Fruit fly (Drosophila melanogaster): ENCODE measurements around the gene CG18294.

CG18294 gene

DNA sequence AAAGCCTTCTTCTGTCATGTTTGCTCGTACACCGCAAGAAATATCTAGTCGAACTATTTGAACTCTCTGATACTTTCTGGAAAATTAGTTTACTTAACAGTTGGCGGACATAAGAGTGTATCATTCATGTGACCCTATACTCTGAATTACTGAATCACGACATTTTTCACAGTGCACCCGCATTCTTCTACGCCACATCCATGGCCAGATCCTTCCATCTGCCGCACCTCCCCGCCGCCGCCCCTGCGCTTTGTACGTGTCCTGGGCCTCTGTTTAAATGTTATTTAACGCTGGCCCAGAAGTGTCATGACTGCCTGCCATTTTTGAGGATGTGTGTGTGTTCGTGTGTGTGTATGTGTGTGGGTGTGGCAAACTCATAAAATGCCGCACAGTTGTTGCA lies 37.3 kb upstream of the CG18294 start:
- TF ChIP-seq esg (GFP tag; conservative IDR thresholded peaks at IDR 0.05) (no peak), peb (GFP tag; IDR thresholded peaks at IDR 0.05) (no peak), gsb (GFP tag; IDR thresholded peaks at IDR 0.05) (0 out of 2 replicates have a peak, but pooled peaks have one; percentile 11), Ets65A (GFP tag) (peak; percentile 64), Rfx (GFP tag; IDR thresholded peaks at IDR 0.05) (0 out of 2 replicates have a peak, but pooled peaks have one; percentile 32), Med (GFP tag) (peak; percentile 65), CG7839 (tag; optimal IDR thresholded peaks at IDR 0.05) (no peak), slbo (GFP tag; IDR thresholded peaks at IDR 0.05) (peak; percentile 26; the same call in 1 of the 2 replicates), ase (GFP tag; IDR thresholded peaks at IDR 0.05) (0 out of 3 replicates have a peak, but pooled peaks have one; percentile 10), CG9876 (GFP tag; optimal IDR thresholded peaks at IDR 0.05) (no peak), Mes4 (GFP tag; optimal IDR thresholded peaks at IDR 0.05) (no peak), Hr78 (GFP tag; optimal IDR thresholded peaks at IDR 0.05) (no peak), HLH4C (GFP tag; IDR thresholded peaks at IDR 0.05; ENCODE audit: partially characterized antibody) (no peak), CG18599 (GFP tag; optimal IDR thresholded peaks at IDR 0.05) (peak; percentile 16), dysf (GFP tag; IDR thresholded peaks at IDR 0.05) (0 out of 3 replicates have a peak, but pooled peaks have one; percentile 19), nau (GFP tag; optimal IDR thresholded peaks at IDR 0.05) (no peak), CG8290 (GFP tag; optimal IDR thresholded peaks at IDR 0.05) (no peak), CG8290 (tag; optimal IDR thresholded peaks at IDR 0.05) (peak in 1 of 2 experiments; percentile 37)

DNA sequence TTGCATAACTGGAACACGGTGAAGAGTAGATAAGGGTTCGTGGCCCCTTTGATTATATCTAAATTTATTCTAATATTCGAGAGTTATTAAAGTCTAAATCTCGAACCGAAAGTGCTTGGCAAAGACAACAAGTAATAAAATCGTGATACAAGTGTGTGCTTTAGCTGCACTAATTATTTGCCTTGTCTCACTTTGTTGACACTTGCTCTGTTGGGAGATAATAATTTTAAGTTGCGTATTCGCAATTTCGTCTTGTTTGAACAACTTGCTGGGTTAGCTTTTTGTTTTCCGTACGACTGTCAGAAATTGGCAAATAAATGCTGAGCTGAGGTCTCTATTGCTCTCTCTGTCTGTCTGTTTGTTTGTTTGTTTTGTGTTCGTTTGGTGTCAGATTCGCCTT lies 29.3 kb upstream of the CG18294 start:
- TF ChIP-seq caup (GFP tag; optimal IDR thresholded peaks at IDR 0.05; ENCODE audit: severe bottlenecking) (peak; percentile 12), E2f1 (GFP tag; IDR thresholded peaks at IDR 0.05) (no peak), CG3407 (GFP tag; optimal IDR thresholded peaks at IDR 0.05) (no peak), CG12071 (GFP tag; optimal IDR thresholded peaks at IDR 0.05) (peak; percentile 45), CG1233 (GFP tag; optimal IDR thresholded peaks at IDR 0.05) (no peak), CG18599 (GFP tag; optimal IDR thresholded peaks at IDR 0.05) (peak; percentile 64), CG11504 (tag; optimal IDR thresholded peaks at IDR 0.05) (no peak), CG3726 (GFP tag; IDR thresholded peaks at IDR 0.05) (no peak), HLH3B (GFP tag; IDR thresholded peaks at IDR 0.05) (no peak), Dip3 (GFP tag; optimal IDR thresholded peaks at IDR 0.05) (no peak), ATbp (GFP tag; optimal IDR thresholded peaks at IDR 0.05) (peak; percentile 3), ase (GFP tag; IDR thresholded peaks at IDR 0.05) (no peak), Atf6 (GFP tag; IDR thresholded peaks at IDR 0.05) (no peak), Fer1 (GFP tag; optimal IDR thresholded peaks at IDR 0.05) (peak; percentile 29), Ets65A (GFP tag) (no peak), Nf-YA (GFP tag; IDR thresholded peaks at IDR 0.05) (no peak), pho (GFP tag; optimal IDR thresholded peaks at IDR 0.05) (no peak), NfI (GFP tag; optimal IDR thresholded peaks at IDR 0.05) (no peak), Hmr (GFP tag; optimal IDR thresholded peaks at IDR 0.05) (peak; percentile 38), CG10209 (GFP tag; optimal IDR thresholded peaks at IDR 0.05) (peak; percentile 23), mirr (GFP tag; optimal IDR thresholded peaks at IDR 0.05) (no peak), Abd-B (GFP tag; optimal IDR thresholded peaks at IDR 0.05) (no peak), CG1832 (GFP tag; optimal IDR thresholded peaks at IDR 0.05) (no peak), Chrac-16 (GFP tag; optimal IDR thresholded peaks at IDR 0.05) (no peak), pnt (GFP tag; optimal IDR thresholded peaks at IDR 0.05) (no peak), CG30403 (GFP tag; optimal IDR thresholded peaks at IDR 0.05) (no peak), CG2678 (tag; optimal IDR thresholded peaks at IDR 0.05) (peak; percentile 38), Doc3 (GFP tag; IDR thresholded peaks at IDR 0.05; ENCODE audit: partially characterized antibody) (no peak), HmgZ (tag; optimal IDR thresholded peaks at IDR 0.05) (no peak), Med (GFP tag) (peak; percentile 81), H2.0 (GFP tag; IDR thresholded peaks at IDR 0.05) (no peak), CG3281 (GFP tag; optimal IDR thresholded peaks at IDR 0.05) (peak; percentile 42), seq (GFP tag; IDR thresholded peaks at IDR 0.05) (no peak), zfh1 (GFP tag; IDR thresholded peaks at IDR 0.05) (no peak), eyg (GFP tag; optimal IDR thresholded peaks at IDR 0.05) (no peak), sob (GFP tag; IDR thresholded peaks at IDR 0.05) (0 out of 2 replicates have a peak, but pooled peaks have one; percentile 33)

Measured in whole organism, embryonic.